Worm (Caenorhabditis elegans): ENCODE results near the gene T04F8.7.

DNA sequence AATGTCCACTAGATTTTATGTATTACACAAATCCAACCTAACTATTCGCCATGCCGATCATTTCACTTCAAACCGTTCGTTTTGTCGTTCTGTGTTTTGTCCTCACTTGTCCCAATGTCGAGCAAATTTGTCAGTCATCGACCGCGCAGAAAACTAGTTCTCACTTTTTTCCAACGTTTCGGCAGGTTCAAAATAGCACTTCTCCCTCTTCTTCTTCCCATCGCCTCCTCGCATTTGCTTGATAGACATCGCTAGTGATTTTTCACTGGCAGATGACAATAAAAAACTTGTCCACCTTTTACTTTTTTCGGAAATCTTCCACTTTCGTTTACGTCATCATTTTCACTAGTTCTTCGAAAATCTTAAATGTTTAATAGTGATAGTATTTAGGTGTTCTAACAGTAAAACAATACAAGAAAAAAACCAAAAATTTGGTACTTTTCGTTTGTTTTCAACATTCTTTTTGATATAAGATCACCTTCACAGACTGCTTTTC, 15.2 kb downstream of the T04F8.7 start:
- TF ChIP-seq jun-1 (tag; optimal IDR thresholded peaks at IDR 0.05) = no peak
- no peak for TF ChIP-seq lsy-2 (tag; optimal IDR thresholded peaks at IDR 0.05)
